Worm (Caenorhabditis elegans): ENCODE results near the gene egl-47.

egl-47 gene

DNA sequence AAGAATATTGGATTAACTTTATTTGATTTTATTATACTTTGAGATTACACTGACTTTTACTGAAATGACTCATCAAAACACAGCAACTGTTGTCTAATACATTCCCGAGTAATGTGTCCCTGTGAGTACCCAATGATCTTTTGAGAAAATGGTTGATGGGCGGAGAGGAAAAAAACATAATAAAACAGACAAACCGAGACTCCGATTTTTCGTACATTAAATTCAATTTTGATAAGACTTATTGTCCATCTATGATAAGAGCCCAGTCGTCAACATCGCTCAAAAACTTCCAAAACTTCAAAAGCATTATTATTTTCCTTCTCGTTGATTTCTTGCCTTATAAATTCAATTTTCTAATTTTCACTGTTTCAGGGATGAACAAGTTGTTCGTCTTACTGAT, 51.5 kb downstream of the egl-47 start, which contains the start of gene ttr-46:
TSS of gene ttr-46 (plus strand) at position 373 of the 400 bp plus-strand sequence.
- TF ChIP-seq pqm-1 (tag; optimal IDR thresholded peaks at IDR 0.05) (peak; percentile 63), dpl-1 (GFP tag; optimal IDR thresholded peaks at IDR 0.05) (no peak), daf-16 (GFP tag; optimal IDR thresholded peaks at IDR 0.05) (no peak), daf-16 (tag; optimal IDR thresholded peaks at IDR 0.05) (peak; percentile 65), nhr-28 (tag; optimal IDR thresholded peaks at IDR 0.05) (peak; percentile 53), lim-7 (GFP tag; IDR thresholded peaks at IDR 0.05) (no peak), lsy-2 (tag; optimal IDR thresholded peaks at IDR 0.05) (no peak)

DNA sequence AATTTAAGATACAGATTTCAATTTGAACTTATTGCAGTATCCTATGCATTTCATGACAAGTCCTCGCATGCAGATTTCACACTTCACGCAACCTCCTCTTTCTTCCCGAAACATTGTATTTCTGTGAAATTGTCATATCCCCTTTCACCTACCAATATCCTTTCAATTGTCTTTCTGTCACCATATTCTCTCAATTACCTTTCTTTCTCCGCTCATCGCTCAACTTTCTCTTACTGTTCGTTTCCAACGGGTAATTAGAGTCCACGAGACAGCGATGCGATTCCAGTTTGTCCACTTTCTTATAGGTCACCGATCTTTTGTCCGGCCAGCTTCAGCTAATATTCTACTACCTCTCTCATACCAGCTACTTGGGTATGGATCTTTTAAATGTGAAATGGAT, 53.0 kb downstream of the egl-47 start, which contains the start of gene mam-5:
TSS of gene mam-5 (plus strand) at position 304 of the 400 bp plus-strand sequence.
- TF ChIP-seq aha-1 (tag), result peak; percentile 74
- TF ChIP-seq hlh-30 (tag; optimal IDR thresholded peaks at IDR 0.05; ENCODE audit: insufficient read depth), result no peak

Data from whole organism, L4 larva.